Fruit fly (Drosophila melanogaster) whole organism, prepupa: Measurements from ENCODE around the gene CG42264.
A peak's percentile ranks its signal among the peaks of the same experiment; 100 is the strongest.

Source experiments
- Blimp-1 ChIP-seq: fragments of 200-800 bp; sonication (Bioruptor generic); optimal IDR thresholded peaks from 3 replicates; lab custom pipeline; 2017; ENCODE audit warnings: missing biosample characterization, missing genetic modification characterization, mild to moderate bottlenecking, moderate library complexity, missing genetic modification reagents
- CG10631 ChIP-seq: fragments of 200-800 bp; sonication (Bioruptor generic); optimal IDR thresholded peaks from 2 replicates; lab custom pipeline; 2016; ENCODE audit warnings: missing biosample characterization, missing genetic modification characterization
- CG10669 ChIP-seq: fragments of 200-800 bp; sonication (Bioruptor generic); optimal IDR thresholded peaks from 3 replicates; lab custom pipeline; 2018; ENCODE audit warnings: missing biosample characterization, mild to moderate bottlenecking, missing genetic modification characterization, moderate library complexity
- CG11762 ChIP-seq: fragments of 200-800 bp; sonication (Bioruptor generic); optimal IDR thresholded peaks from 3 replicates; lab custom pipeline; 2016; ENCODE audit warnings: missing biosample characterization, missing genetic modification characterization; ENCODE audit not compliant: insufficient read depth
- CG11902 ChIP-seq: fragments of 200-800 bp; sonication (Bioruptor generic); optimal IDR thresholded peaks from 3 replicates; lab custom pipeline; 2016; ENCODE audit warnings: missing biosample characterization, missing genetic modification characterization
- CG15336 ChIP-seq: fragments of 200-800 bp; sonication (Bioruptor generic); IDR thresholded peaks from 2 replicates; pipeline ENCODE4 v1.3.6; 2022; ENCODE audit warnings: missing biosample characterization, missing genetic modification characterization
- CG16779 ChIP-seq: fragments of 200-800 bp; sonication (Bioruptor generic); optimal IDR thresholded peaks from 3 replicates; lab custom pipeline; 2017; ENCODE audit warnings: missing biosample characterization, mild to moderate bottlenecking, missing genetic modification characterization
- CG3032 ChIP-seq: fragments of 200-800 bp; optimal IDR thresholded peaks from 2 replicates; lab custom pipeline; 2019; ENCODE audit warnings: missing biosample characterization, mild to moderate bottlenecking, missing genetic modification characterization, moderate library complexity
- CG31627 ChIP-seq: fragments of 200-800 bp; sonication (Bioruptor generic); optimal IDR thresholded peaks from 3 replicates; lab custom pipeline; 2016; ENCODE audit warnings: missing biosample characterization, missing genetic modification characterization
- CG34406 ChIP-seq: fragments of 200-800 bp; sonication (Bioruptor generic); optimal IDR thresholded peaks from 3 replicates; lab custom pipeline; 2016; ENCODE audit warnings: missing biosample characterization, missing genetic modification characterization
- CG3919 ChIP-seq: fragments of 200-800 bp; sonication (Bioruptor generic); optimal IDR thresholded peaks from 3 replicates; lab custom pipeline; 2016; ENCODE audit warnings: missing biosample characterization, missing genetic modification characterization
- CG6276 ChIP-seq: fragments of 200-800 bp; sonication (Bioruptor generic); optimal IDR thresholded peaks from 2 replicates; lab custom pipeline; 2017; ENCODE audit warnings: missing biosample characterization, mild to moderate bottlenecking, missing genetic modification characterization
- CG6808 ChIP-seq: fragments of 200-800 bp; sonication (Bioruptor generic); optimal IDR thresholded peaks from 3 replicates; lab custom pipeline; 2017; ENCODE audit warnings: missing biosample characterization, missing genetic modification characterization, mild to moderate bottlenecking, moderate library complexity, missing genetic modification reagents
- CG6854 ChIP-seq: fragments of 200-800 bp; sonication (Bioruptor generic); optimal IDR thresholded peaks from 2 replicates; lab custom pipeline; 2017; ENCODE audit warnings: missing biosample characterization, mild to moderate bottlenecking, missing genetic modification characterization
- CG8119 ChIP-seq: fragments of 200-800 bp; sonication (Bioruptor generic); IDR thresholded peaks from 3 replicates; pipeline ENCODE4 v1.3.6; 2022; ENCODE audit warnings: missing biosample characterization, missing genetic modification characterization
- CG8319 ChIP-seq: fragments of 200-800 bp; sonication (Bioruptor generic); optimal IDR thresholded peaks from 3 replicates; lab custom pipeline; 2016; ENCODE audit warnings: missing biosample characterization, missing genetic modification characterization
- CG8632 ChIP-seq: fragments of 200-800 bp; sonication (Bioruptor generic); optimal IDR thresholded peaks from 3 replicates; lab custom pipeline; 2016; ENCODE audit warnings: missing biosample characterization, missing genetic modification characterization
- Eip78C ChIP-seq: fragments of 200-800 bp; sonication (Bioruptor generic); peaks from one replicate; lab custom pipeline; 2016; ENCODE audit warnings: missing biosample characterization, missing genetic modification characterization
- Eip93F ChIP-seq: fragments of 200-800 bp; sonication (Bioruptor generic); optimal IDR thresholded peaks from 2 replicates; lab custom pipeline; 2016; ENCODE audit warnings: missing biosample characterization, mild to moderate bottlenecking, missing genetic modification characterization
- Ets21C ChIP-seq: fragments of 200-800 bp; sonication (Bioruptor generic); optimal IDR thresholded peaks from 3 replicates; lab custom pipeline; 2016; ENCODE audit warnings: missing biosample characterization, missing genetic modification characterization
- Ets96B ChIP-seq: fragments of 200-800 bp; optimal IDR thresholded peaks from 2 replicates; lab custom pipeline; 2019; ENCODE audit warnings: missing biosample characterization, mild to moderate bottlenecking, missing genetic modification characterization, moderate library complexity
- Gug ChIP-seq: fragments of 200-800 bp; sonication (Bioruptor generic); IDR thresholded peaks from 2 replicates; pipeline ENCODE4 v1.3.6; 2022; ENCODE audit warnings: missing biosample characterization, missing genetic modification characterization
- Hr38 ChIP-seq: sonication (Bioruptor generic); optimal IDR thresholded peaks from 2 replicates; lab custom pipeline; 2016; ENCODE audit warnings: missing biosample characterization, missing genetic modification characterization
- Hr39 ChIP-seq: fragments of 200-800 bp; sonication (Bioruptor generic); optimal IDR thresholded peaks from 2 replicates; lab custom pipeline; 2016; ENCODE audit warnings: missing biosample characterization, missing genetic modification characterization
- Hr4 ChIP-seq: fragments of 200-800 bp; sonication (Bioruptor generic); optimal IDR thresholded peaks from 3 replicates; lab custom pipeline; 2016; ENCODE audit warnings: missing biosample characterization, missing genetic modification characterization
- Lpt ChIP-seq: fragments of 200-800 bp; sonication (Bioruptor generic); optimal IDR thresholded peaks from 3 replicates; lab custom pipeline; 2016; ENCODE audit warnings: missing biosample characterization, missing genetic modification characterization
- OdsH ChIP-seq: fragments of 200-800 bp; sonication (Bioruptor generic); optimal IDR thresholded peaks from 3 replicates; lab custom pipeline; 2016; ENCODE audit warnings: missing biosample characterization, missing genetic modification characterization
- Smox ChIP-seq: fragments of 200-800 bp; sonication (Bioruptor generic); optimal IDR thresholded peaks from 3 replicates; lab custom pipeline; 2016; ENCODE audit warnings: missing biosample characterization, missing genetic modification characterization
- Sox102F ChIP-seq: fragments of 200-800 bp; sonication (Bioruptor generic); optimal IDR thresholded peaks from 2 replicates; lab custom pipeline; 2016; ENCODE audit warnings: missing biosample characterization, mild to moderate bottlenecking, missing genetic modification characterization
- Sox14 ChIP-seq: fragments of 200-800 bp; sonication (Bioruptor generic); optimal IDR thresholded peaks from 3 replicates; lab custom pipeline; 2016; ENCODE audit warnings: missing biosample characterization, missing genetic modification characterization
- Sox15 ChIP-seq: fragments of 200-800 bp; sonication (Bioruptor generic); optimal IDR thresholded peaks from 3 replicates; lab custom pipeline; 2016; ENCODE audit warnings: missing biosample characterization, missing genetic modification characterization
- achi ChIP-seq: fragments of 200-800 bp; sonication (Bioruptor generic); optimal IDR thresholded peaks from 3 replicates; lab custom pipeline; 2016; ENCODE audit warnings: missing biosample characterization, missing genetic modification characterization
- acj6 ChIP-seq: fragments of 200-800 bp; sonication (Bioruptor generic); optimal IDR thresholded peaks from 3 replicates; lab custom pipeline; 2016; ENCODE audit warnings: missing biosample characterization, missing genetic modification characterization
- cyc ChIP-seq: fragments of 200-800 bp; sonication (Bioruptor generic); optimal IDR thresholded peaks from 3 replicates; lab custom pipeline; 2016; ENCODE audit warnings: missing biosample characterization, missing genetic modification characterization
- dac ChIP-seq: fragments of 200-800 bp; sonication (Bioruptor generic); optimal IDR thresholded peaks from 2 replicates; lab custom pipeline; 2017; ENCODE audit warnings: missing biosample characterization, mild to moderate bottlenecking, missing genetic modification characterization
- dsx ChIP-seq: fragments of 200-800 bp; optimal IDR thresholded peaks from 3 replicates; lab custom pipeline; 2019; ENCODE audit warnings: missing biosample characterization, mild to moderate bottlenecking, missing genetic modification characterization, moderate library complexity; ENCODE audit not compliant: poor library complexity, severe bottlenecking
- eg ChIP-seq: fragments of 200-800 bp; sonication (Bioruptor generic); IDR thresholded peaks from 3 replicates; pipeline ENCODE4 v1.3.6; 2022; ENCODE audit warnings: missing biosample characterization, missing genetic modification characterization
- fd59A ChIP-seq: fragments of 200-800 bp; sonication (Bioruptor generic); optimal IDR thresholded peaks from 2 replicates; lab custom pipeline; 2017; ENCODE audit warnings: missing biosample characterization, mild to moderate bottlenecking, missing genetic modification characterization, missing genetic modification reagents
- pdm3 ChIP-seq: fragments of 200-800 bp; sonication (Bioruptor generic); optimal IDR thresholded peaks from 3 replicates; lab custom pipeline; 2016; ENCODE audit warnings: missing biosample characterization, missing genetic modification characterization
- salr ChIP-seq, 2 experiments: fragments of 200-800 bp; sonication (Bioruptor generic); optimal IDR thresholded peaks; 3 replicates each; lab custom pipeline; 2016 to 2018; ENCODE audit warnings: missing biosample characterization in 2 of 2, missing genetic modification characterization in 2 of 2, mild to moderate bottlenecking in 1 of 2
- spab ChIP-seq: fragments of 200-800 bp; sonication (Bioruptor generic); optimal IDR thresholded peaks from 2 replicates; lab custom pipeline; 2017; ENCODE audit warnings: missing biosample characterization, mild to moderate bottlenecking, missing genetic modification characterization, missing genetic modification reagents
- ss ChIP-seq, 2 experiments: fragments of 200-800 bp; sonication (Bioruptor generic); optimal IDR thresholded peaks; 2 replicates in 1 of 2; 3 replicates in 1 of 2; lab custom pipeline; 2017 to 2018; ENCODE audit warnings: mild to moderate bottlenecking in 2 of 2, missing biosample characterization in 2 of 2, missing genetic modification characterization in 2 of 2, moderate library complexity in 1 of 2
- svp ChIP-seq: fragments of 200-800 bp; sonication (Bioruptor generic); peaks from one replicate; lab custom pipeline; 2016; ENCODE audit warnings: missing biosample characterization, missing genetic modification characterization
- vri ChIP-seq: fragments of 200-800 bp; sonication (Bioruptor generic); optimal IDR thresholded peaks from 3 replicates; lab custom pipeline; 2016; ENCODE audit warnings: missing biosample characterization, mild to moderate bottlenecking, missing genetic modification characterization

Gene CG42264

DNA sequence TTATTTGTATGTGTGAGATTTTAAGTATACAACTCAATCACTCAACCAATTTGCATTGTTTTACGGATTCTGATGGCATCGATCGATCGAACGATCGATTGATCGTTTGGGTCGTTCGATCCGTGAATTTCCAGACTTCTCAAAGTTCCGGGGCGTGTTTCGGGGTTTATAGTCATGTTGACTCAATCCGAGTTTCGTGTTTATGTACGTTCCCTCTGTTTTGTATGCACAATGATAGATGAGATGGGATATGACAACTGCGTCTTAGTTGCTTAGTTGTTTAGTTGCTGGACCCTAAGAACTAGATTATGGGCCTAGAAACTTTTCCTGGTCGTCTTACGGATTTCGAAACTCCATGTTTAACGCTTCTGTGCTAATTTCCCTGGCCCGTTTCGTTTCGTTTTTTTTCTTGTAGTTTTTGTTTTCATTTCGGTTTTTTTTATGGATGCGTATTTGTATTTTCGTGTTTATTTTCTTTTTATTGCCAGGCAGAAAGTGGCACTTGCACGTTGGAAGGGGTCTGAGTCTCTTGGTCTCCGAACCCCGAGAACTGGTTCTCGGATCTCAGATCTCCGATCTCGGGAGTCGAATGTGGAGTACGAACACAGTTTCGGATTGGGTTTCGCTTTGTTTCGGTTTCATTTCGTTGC, 7.7 kb downstream of the CG42264 start (continued):
- TF ChIP-seq acj6 (GFP tag; lab: Kevin White, UChicago) (no peak), CG3919 (GFP tag; lab: Kevin White, UChicago) (no peak), fd59A (GFP tag; lab: Kevin White, UChicago) (no peak), Hr39 (GFP tag; lab: Kevin White, UChicago) (no peak), CG11902 (no peak), OdsH (GFP tag; lab: Kevin White, UChicago) (no peak), CG8632 (no peak), CG6808 (GFP tag; lab: Kevin White, UChicago) (peak; percentile 70), CG15336 (no peak), CG11762 (no peak), CG10669 (GFP tag; lab: Kevin White, UChicago) (peak; percentile 31), Smox (GFP tag; lab: Kevin White, UChicago) (no peak), CG10631 (GFP tag; lab: Kevin White, UChicago) (no peak), CG3032 (no peak), Sox15 (GFP tag; lab: Kevin White, UChicago) (no peak), cyc (GFP tag; lab: Kevin White, UChicago) (no peak)

DNA sequence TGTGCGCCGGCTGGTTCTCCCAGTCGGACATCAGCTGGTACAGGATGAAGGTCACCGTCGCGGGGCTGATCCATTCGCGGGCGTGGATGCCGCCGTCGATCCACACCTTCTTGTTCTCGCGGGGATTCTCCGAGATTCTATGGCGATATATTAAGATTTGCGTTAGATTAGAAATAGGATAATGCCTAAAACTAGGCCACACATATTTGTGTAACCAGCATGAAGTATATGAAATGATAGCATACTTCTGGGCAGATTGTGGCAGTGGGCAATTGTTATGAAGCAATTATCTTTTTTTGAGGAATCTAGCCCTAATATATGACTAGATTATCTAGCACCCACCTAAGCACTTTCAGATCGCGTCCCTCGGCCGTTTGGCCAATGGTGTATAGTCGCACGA, 9.7 kb downstream of the CG42264 start:
- TF ChIP-seq Blimp-1 (GFP tag; lab: Kevin White, UChicago) (no peak), Eip78C (GFP tag; lab: Kevin White, UChicago) (peak; percentile 8), eg (no peak), salr (GFP tag; optimal IDR thresholded peaks at IDR 0.05; lab: Kevin White, UChicago) (no peak)

DNA sequence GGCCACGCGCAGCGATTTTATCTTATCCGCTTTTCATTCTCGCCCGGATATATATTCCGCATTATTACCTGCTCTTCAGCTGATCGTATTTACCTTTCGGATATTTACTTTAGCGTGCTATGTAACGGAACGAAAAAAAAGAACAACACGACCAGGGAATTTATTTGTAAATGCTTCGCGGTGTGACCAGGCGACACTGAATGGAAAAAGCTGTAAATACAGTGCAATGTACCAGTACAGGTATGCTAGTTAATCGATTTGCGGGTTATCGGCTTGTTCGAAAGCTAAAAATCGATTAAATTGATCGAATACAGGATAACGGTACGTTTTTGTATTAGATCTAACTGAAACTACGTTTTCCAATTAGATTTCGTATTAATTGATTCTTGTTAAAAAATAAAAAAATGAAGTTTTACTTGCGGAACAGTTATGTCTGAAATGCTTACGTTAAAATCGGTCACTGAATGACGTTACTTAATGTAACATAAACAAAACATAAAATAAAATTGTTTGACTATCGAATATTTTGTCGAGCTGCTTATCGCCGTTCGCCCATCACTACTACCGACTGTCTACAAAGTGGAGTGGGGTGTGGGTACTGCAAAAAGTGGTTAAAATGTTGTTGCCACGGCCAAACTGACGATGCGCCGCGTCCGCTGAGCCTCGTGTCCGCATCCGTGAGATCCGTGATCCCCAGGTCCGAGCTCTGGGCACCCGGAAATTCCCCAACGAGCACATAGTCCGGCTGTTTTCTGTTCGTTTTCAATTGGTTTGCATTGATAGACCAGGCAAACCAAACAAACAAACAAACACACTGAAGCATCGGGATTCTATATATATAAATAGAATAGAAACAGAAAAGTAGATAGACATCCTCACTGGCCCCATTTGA, 12.2 kb downstream of the CG42264 start, which contains the start of the genes MAPk-Ak2 and CG42699:
Gene MAPk-Ak2, minus strand, starts transcription at position 203 of the 892 bp plus-strand sequence.
Gene CG42699, plus strand, starts transcription at position 553 of the 892 bp plus-strand sequence.
- peak; percentile 16 for TF ChIP-seq Sox14 (GFP tag; lab: Kevin White, UChicago)
- TF ChIP-seq Sox102F = peak; percentile 54
- TF ChIP-seq CG34406 (GFP tag; lab: Kevin White, UChicago) = peak; percentile 58
- no peak for TF ChIP-seq CG11902
- peak; percentile 24 for TF ChIP-seq spab (GFP tag; lab: Kevin White, UChicago)
- peak; percentile 42 for TF ChIP-seq achi (GFP tag; lab: Kevin White, UChicago)
- peak; percentile 45 for TF ChIP-seq CG3919 (GFP tag; lab: Kevin White, UChicago)
- TF ChIP-seq cyc (GFP tag; lab: Kevin White, UChicago) = peak; percentile 3
- no peak for TF ChIP-seq Eip93F
- TF ChIP-seq ss (GFP tag; optimal IDR thresholded peaks at IDR 0.05; lab: Kevin White, UChicago) = peak; percentile 65 to 80
- TF ChIP-seq Ets96B = peak; percentile 15
- TF ChIP-seq salr (GFP tag; optimal IDR thresholded peaks at IDR 0.05; lab: Kevin White, UChicago) = peak in 1 of 2 experiments; percentile 26
- no peak for TF ChIP-seq Ets21C
- TF ChIP-seq dsx (GFP tag; lab: Kevin White, UChicago) = peak; percentile 55
- no peak for TF ChIP-seq Hr38 (GFP tag; lab: Kevin White, UChicago)
- TF ChIP-seq Gug (GFP tag; lab: Robert Waterston, UW) = no peak
- no peak for TF ChIP-seq CG31627
- no peak; the same call in 2 of the 3 replicates for TF ChIP-seq eg
- TF ChIP-seq Hr39 (GFP tag; lab: Kevin White, UChicago) = no peak
- TF ChIP-seq CG8632 = peak; percentile 58
- peak; percentile 66 for TF ChIP-seq CG6854 (GFP tag; lab: Kevin White, UChicago)
- TF ChIP-seq CG16779 (tag; lab: Kevin White, UChicago) = peak; percentile 52
- TF ChIP-seq fd59A (GFP tag; lab: Kevin White, UChicago) = peak; percentile 13
- TF ChIP-seq svp (GFP tag; lab: Kevin White, UChicago) = no peak
- TF ChIP-seq Blimp-1 (GFP tag; lab: Kevin White, UChicago) = peak; percentile 29
- peak; percentile 50 for TF ChIP-seq pdm3 (GFP tag; lab: Kevin White, UChicago)
- no peak for TF ChIP-seq CG8319 (GFP tag; lab: Kevin White, UChicago)
- TF ChIP-seq CG6276 (GFP tag; lab: Kevin White, UChicago) = peak; percentile 7
- no peak for TF ChIP-seq dac (GFP tag; lab: Kevin White, UChicago)
- TF ChIP-seq Hr4 (GFP tag; lab: Kevin White, UChicago) = no peak
- 0 out of 3 replicates have a peak, but pooled peaks have one; percentile 22 for TF ChIP-seq CG8119 (GFP tag; lab: Robert Waterston, UW)
- no peak for TF ChIP-seq Lpt (GFP tag; lab: Kevin White, UChicago)
- peak; percentile 57 for TF ChIP-seq vri (GFP tag; lab: Kevin White, UChicago)
- peak; percentile 8 for TF ChIP-seq OdsH (GFP tag; lab: Kevin White, UChicago)
- TF ChIP-seq Sox15 (GFP tag; lab: Kevin White, UChicago) = no peak
